Fruit fly (Drosophila melanogaster) whole organism: ENCODE data around the gene PAPLA1.

Experiments used
- CG8478 ChIP-seq: fragments of >200 bp; optimal IDR thresholded peaks from 2 replicates; lab custom pipeline; 2018; ENCODE audit warnings: inconsistent platforms
- Dll ChIP-seq: fragments of >200 bp; optimal IDR thresholded peaks from 2 replicates; lab custom pipeline; 2017
- EcR ChIP-seq, 2 experiments: fragments of >200 bp; optimal IDR thresholded peaks; 2 replicates each; lab custom pipeline; 2017; ENCODE audit warnings: missing biosample characterization in 2 of 2, missing genetic modification characterization in 2 of 2, missing genetic modification reagents in 2 of 2
- pan ChIP-seq: fragments of >200 bp; optimal IDR thresholded peaks from 2 replicates; lab custom pipeline; 2017
- psq ChIP-seq: fragments of >200 bp; optimal IDR thresholded peaks from 2 replicates; lab custom pipeline; 2017
- usp ChIP-seq: fragments of >200 bp; optimal IDR thresholded peaks from 2 replicates; lab custom pipeline; 2017; ENCODE audit warnings: missing biosample characterization, missing genetic modification characterization, mixed read lengths

Gene PAPLA1

dm6 chr2L:8097461-8097860 lies 62.0 kb downstream of the PAPLA1 start:
- TF ChIP-seq usp (GFP tag; lab: Kevin White, UChicago): no peak
- no peak for TF ChIP-seq Dll
- TF ChIP-seq pan: no peak
- TF ChIP-seq psq (lab: Kevin White, UChicago): no peak
- no peak for TF ChIP-seq EcR (GFP tag; optimal IDR thresholded peaks at IDR 0.05; lab: Kevin White, UChicago)
- TF ChIP-seq CG8478 (lab: Kevin White, UChicago): no peak

dm6 chr2L:8095176-8095575 lies 64.3 kb downstream of the PAPLA1 start:
- TF ChIP-seq EcR (GFP tag; optimal IDR thresholded peaks at IDR 0.05; lab: Kevin White, UChicago): no peak
- TF ChIP-seq Dll: no peak

- no peak for TF ChIP-seq CG8478 (lab: Kevin White, UChicago)
- no peak for TF ChIP-seq usp (GFP tag; lab: Kevin White, UChicago)
- no peak for TF ChIP-seq EcR (GFP tag; optimal IDR thresholded peaks at IDR 0.05; lab: Kevin White, UChicago)
- TF ChIP-seq pan: no peak
- TF ChIP-seq psq (lab: Kevin White, UChicago): no peak
- TF ChIP-seq Dll: no peak
These were observed 65.2 kb downstream of the PAPLA1 start for dm6 chr2L:8094058-8094825.

- TF ChIP-seq usp (GFP tag; lab: Kevin White, UChicago): no peak
These were observed 66.1 kb downstream of the PAPLA1 start for dm6 chr2L:8093182-8093941.

dm6 chr2L:8091908-8092307 lies 67.5 kb downstream of the PAPLA1 start:
- TF ChIP-seq usp (GFP tag; lab: Kevin White, UChicago) (no peak), Dll (no peak), pan (no peak), psq (lab: Kevin White, UChicago) (no peak), CG8478 (lab: Kevin White, UChicago) (no peak)

dm6 chr2L:8091429-8091828 lies 68.0 kb downstream of the PAPLA1 start:
- TF ChIP-seq Dll (no peak), EcR (GFP tag; optimal IDR thresholded peaks at IDR 0.05; lab: Kevin White, UChicago) (no peak), usp (GFP tag; lab: Kevin White, UChicago) (no peak), psq (lab: Kevin White, UChicago) (no peak), pan (no peak), CG8478 (lab: Kevin White, UChicago) (no peak)

- TF ChIP-seq psq (lab: Kevin White, UChicago) (no peak), CG8478 (lab: Kevin White, UChicago) (no peak), usp (GFP tag; lab: Kevin White, UChicago) (no peak), Dll (no peak), pan (no peak), EcR (GFP tag; optimal IDR thresholded peaks at IDR 0.05; lab: Kevin White, UChicago) (no peak)
These were observed 71.2 kb downstream of the PAPLA1 start for dm6 chr2L:8088025-8088789.

- TF ChIP-seq usp (GFP tag; lab: Kevin White, UChicago): no peak
- TF ChIP-seq EcR (GFP tag; optimal IDR thresholded peaks at IDR 0.05; lab: Kevin White, UChicago): no peak
- no peak for TF ChIP-seq CG8478 (lab: Kevin White, UChicago)
- no peak for TF ChIP-seq Dll
- no peak for TF ChIP-seq pan
- no peak for TF ChIP-seq psq (lab: Kevin White, UChicago)
These were observed 72.0 kb downstream of the PAPLA1 start for dm6 chr2L:8087468-8087789.

- TF ChIP-seq EcR (GFP tag; optimal IDR thresholded peaks at IDR 0.05; lab: Kevin White, UChicago) (no peak), pan (no peak), usp (GFP tag; lab: Kevin White, UChicago) (no peak)
These were observed 72.5 kb downstream of the PAPLA1 start for dm6 chr2L:8086736-8087467.

dm6 chr2L:8085466-8086164 lies 73.8 kb downstream of the PAPLA1 start:
- TF ChIP-seq EcR (GFP tag; optimal IDR thresholded peaks at IDR 0.05; lab: Kevin White, UChicago) (no peak), Dll (no peak), psq (lab: Kevin White, UChicago) (no peak), usp (GFP tag; lab: Kevin White, UChicago) (no peak), pan (no peak), CG8478 (lab: Kevin White, UChicago) (no peak)
